Fruit fly (Drosophila melanogaster) whole organism, embryonic: ENCODE data around the gene Nf-YC.

ENCODE experiments used
- Abd-B ChIP-seq: fragments of 200-800 bp; sonication (Bioruptor generic); optimal IDR thresholded peaks from 2 replicates; lab custom pipeline; 2018; ENCODE audit warnings: missing biosample characterization, mild to moderate bottlenecking, missing genetic modification characterization, moderate library complexity
- Ada2b ChIP-seq: fragments of 200-800 bp; sonication (Bioruptor generic); IDR thresholded peaks from 2 replicates; pipeline ENCODE4 v1.3.6; 2022; ENCODE audit warnings: missing biosample characterization, missing genetic modification characterization
- Atf3 ChIP-seq: fragments of 200-800 bp; sonication (Bioruptor generic); optimal IDR thresholded peaks from 3 replicates; lab custom pipeline; 2016; ENCODE audit warnings: missing biosample characterization, missing genetic modification characterization
- Awh ChIP-seq: fragments of 200-800 bp; sonication (Bioruptor generic); IDR thresholded peaks from 2 replicates; pipeline ENCODE4, ENCODE4 v1.3.6; 2022; ENCODE audit warnings: missing biosample characterization, missing genetic modification characterization
- Bdp1 ChIP-seq: fragments of 200-800 bp; sonication (Bioruptor generic); optimal IDR thresholded peaks from 3 replicates; lab custom pipeline; 2016; ENCODE audit warnings: missing biosample characterization, missing genetic modification characterization
- CG10959 ChIP-seq: fragments of 200-800 bp; sonication (Bioruptor generic); IDR thresholded peaks from 2 replicates; pipeline ENCODE4 v1.3.6; 2022; ENCODE audit warnings: missing biosample characterization, missing genetic modification characterization
- CG10979 ChIP-seq: fragments of 200-800 bp; sonication (Bioruptor generic); optimal IDR thresholded peaks from 2 replicates; lab custom pipeline; 2018; ENCODE audit warnings: missing biosample characterization, mild to moderate bottlenecking, missing genetic modification characterization, moderate library complexity
- CG11093 ChIP-seq: fragments of 200-800 bp; sonication (Bioruptor generic); IDR thresholded peaks from 3 replicates; pipeline ENCODE4 v1.3.6; 2022; ENCODE audit warnings: missing biosample characterization, missing genetic modification characterization
- CG11398 ChIP-seq: fragments of 200-800 bp; sonication (Bioruptor generic); optimal IDR thresholded peaks from 2 replicates; lab custom pipeline; 2016; ENCODE audit warnings: missing biosample characterization, missing genetic modification characterization
- CG11456 ChIP-seq: fragments of 200-800 bp; sonication (Bioruptor generic); IDR thresholded peaks from 3 replicates; pipeline ENCODE4 v1.3.6; 2022; ENCODE audit warnings: missing biosample characterization, missing genetic modification characterization
- CG11723 ChIP-seq: fragments of 200-800 bp; sonication (Bioruptor generic); optimal IDR thresholded peaks from 2 replicates; lab custom pipeline; 2017; ENCODE audit warnings: missing biosample characterization, mild to moderate bottlenecking, missing genetic modification characterization
- CG12104 ChIP-seq: fragments of 200-800 bp; sonication (Bioruptor generic); optimal IDR thresholded peaks from 3 replicates; lab custom pipeline; 2016; ENCODE audit warnings: missing biosample characterization, missing genetic modification characterization
- CG1233 ChIP-seq: fragments of 200-800 bp; sonication (Bioruptor generic); optimal IDR thresholded peaks from 4 replicates; lab custom pipeline; 2018; ENCODE audit warnings: missing biosample characterization, mild to moderate bottlenecking, missing genetic modification characterization
- CG13123 ChIP-seq: fragments of 200-800 bp; sonication (Bioruptor generic); optimal IDR thresholded peaks from 2 replicates; lab custom pipeline; 2016; ENCODE audit warnings: missing biosample characterization, missing genetic modification characterization
- CG13424 ChIP-seq: fragments of 200-800 bp; sonication (Bioruptor generic); optimal IDR thresholded peaks from 2 replicates; lab custom pipeline; 2019; ENCODE audit warnings: missing biosample characterization, mild to moderate bottlenecking, missing genetic modification characterization, moderate library complexity
- CG14860 ChIP-seq: fragments of 200-800 bp; sonication (Bioruptor generic); IDR thresholded peaks from 3 replicates; pipeline ENCODE4 v1.3.6; 2022; ENCODE audit warnings: missing biosample characterization, missing genetic modification characterization; ENCODE audit not compliant: partially characterized antibody
- CG15269 ChIP-seq: fragments of 200-800 bp; sonication (Bioruptor generic); optimal IDR thresholded peaks from 2 replicates; lab custom pipeline; 2018; ENCODE audit warnings: missing biosample characterization, mild to moderate bottlenecking, missing genetic modification characterization, moderate library complexity
- CG16815 ChIP-seq: fragments of 200-800 bp; sonication (Bioruptor generic); optimal IDR thresholded peaks from 3 replicates; lab custom pipeline; 2017; ENCODE audit warnings: missing biosample characterization, mild to moderate bottlenecking, missing genetic modification characterization
- CG17612 ChIP-seq: fragments of 200-800 bp; sonication (Bioruptor generic); IDR thresholded peaks from 2 replicates; pipeline ENCODE4 v1.3.6; 2022; ENCODE audit warnings: missing biosample characterization, missing genetic modification characterization
- CG31388 ChIP-seq: fragments of 200-800 bp; sonication (Bioruptor generic); optimal IDR thresholded peaks from 2 replicates; lab custom pipeline; 2016; ENCODE audit warnings: missing biosample characterization, missing genetic modification characterization
- CG4328 ChIP-seq: fragments of 200-800 bp; sonication (Bioruptor generic); optimal IDR thresholded peaks from 3 replicates; lab custom pipeline; 2017; ENCODE audit warnings: missing biosample characterization, missing genetic modification reagents, missing genetic modification characterization
- CG5180 ChIP-seq: fragments of 200-800 bp; sonication (Bioruptor generic); optimal IDR thresholded peaks from 3 replicates; lab custom pipeline; 2017; ENCODE audit warnings: missing biosample characterization, missing genetic modification characterization, mild to moderate bottlenecking, moderate library complexity, missing genetic modification reagents
- CG7928 ChIP-seq: fragments of 200-800 bp; sonication (Bioruptor generic); optimal IDR thresholded peaks from 2 replicates; lab custom pipeline; 2017; ENCODE audit warnings: missing biosample characterization, mild to moderate bottlenecking, missing genetic modification characterization
- CG7987 ChIP-seq: fragments of 200-800 bp; sonication (Bioruptor generic); optimal IDR thresholded peaks from 2 replicates; lab custom pipeline; 2018; ENCODE audit warnings: missing biosample characterization, mild to moderate bottlenecking, missing genetic modification characterization, moderate library complexity
- CTCF ChIP-seq: fragments of 200-800 bp; sonication (Bioruptor generic); optimal IDR thresholded peaks from 2 replicates; lab custom pipeline; 2017; ENCODE audit warnings: missing biosample characterization, mild to moderate bottlenecking, missing genetic modification characterization, moderate library complexity
- Camta ChIP-seq: fragments of 200-800 bp; sonication (Bioruptor generic); optimal IDR thresholded peaks from 2 replicates; lab custom pipeline; 2016; ENCODE audit warnings: missing biosample characterization, missing genetic modification characterization
- H15 ChIP-seq: fragments of 200-800 bp; sonication (Bioruptor generic); IDR thresholded peaks from 3 replicates; pipeline ENCODE4 v1.3.6; 2022; ENCODE audit warnings: missing biosample characterization, missing genetic modification characterization
- HLH3B ChIP-seq: fragments of 200-800 bp; sonication (Bioruptor generic); IDR thresholded peaks from 2 replicates; pipeline ENCODE4 v1.3.6; 2022; ENCODE audit warnings: missing biosample characterization, missing genetic modification characterization
- HLH54F ChIP-seq: fragments of 200-800 bp; sonication (Bioruptor generic); optimal IDR thresholded peaks from 3 replicates; lab custom pipeline; 2016; ENCODE audit warnings: missing biosample characterization, missing genetic modification characterization
- Hr51 ChIP-seq, 2 experiments: fragments of 200-800 bp; sonication (Bioruptor generic); optimal IDR thresholded peaks; 2 replicates in 1 of 2; 3 replicates in 1 of 2; lab custom pipeline; 2016 to 2018; ENCODE audit warnings: missing biosample characterization in 2 of 2, missing genetic modification characterization in 2 of 2, mild to moderate bottlenecking in 1 of 2, moderate library complexity in 1 of 2
- Lhr ChIP-seq: fragments of 200-800 bp; sonication (Bioruptor generic); optimal IDR thresholded peaks from 3 replicates; lab custom pipeline; 2017; ENCODE audit warnings: mild to moderate bottlenecking, missing biosample characterization, missing genetic modification reagents, missing genetic modification characterization
- MTF-1 ChIP-seq: fragments of 200-800 bp; sonication (Bioruptor generic); optimal IDR thresholded peaks from 2 replicates; lab custom pipeline; 2018; ENCODE audit warnings: missing biosample characterization, mild to moderate bottlenecking, missing genetic modification characterization, borderline replicate concordance
- Sry-δ ChIP-seq: fragments of 200-800 bp; sonication (Bioruptor generic); optimal IDR thresholded peaks from 2 replicates; lab custom pipeline; 2016; ENCODE audit warnings: missing biosample characterization, missing genetic modification characterization
- Tbp ChIP-seq: fragments of >200 bp; optimal IDR thresholded peaks from 2 replicates; lab custom pipeline; 2018; ENCODE audit warnings: missing biosample characterization, missing genetic modification characterization
- Xbp1 ChIP-seq: fragments of 200-800 bp; sonication (Bioruptor generic); optimal IDR thresholded peaks from 3 replicates; lab custom pipeline; 2016; ENCODE audit warnings: missing biosample characterization, mild to moderate bottlenecking, missing genetic modification characterization
- ci ChIP-seq: fragments of 200-800 bp; sonication (Bioruptor generic); IDR thresholded peaks from 3 replicates; pipeline ENCODE4 v1.3.6; 2022; ENCODE audit warnings: missing biosample characterization, missing genetic modification characterization
- danr ChIP-seq: fragments of 200-800 bp; sonication (Bioruptor generic); IDR thresholded peaks from 2 replicates; pipeline ENCODE4 v1.3.6; 2022; ENCODE audit warnings: missing biosample characterization, missing genetic modification characterization
- fd3F ChIP-seq: fragments of 200-800 bp; sonication (Bioruptor generic); optimal IDR thresholded peaks from 2 replicates; lab custom pipeline; 2018; ENCODE audit warnings: missing biosample characterization, mild to moderate bottlenecking, missing genetic modification characterization, moderate library complexity
- fd96Cb ChIP-seq: fragments of 200-800 bp; sonication (Bioruptor generic); optimal IDR thresholded peaks from 2 replicates; lab custom pipeline; 2018; ENCODE audit warnings: missing biosample characterization, mild to moderate bottlenecking, missing genetic modification characterization, moderate library complexity
- hbn ChIP-seq: fragments of 200-800 bp; sonication (Bioruptor generic); IDR thresholded peaks from 2 replicates; pipeline ENCODE4 v1.3.6; 2022; ENCODE audit warnings: missing biosample characterization, missing genetic modification characterization; ENCODE audit not compliant: partially characterized antibody
- lilli ChIP-seq: fragments of 200-800 bp; sonication (Bioruptor generic); optimal IDR thresholded peaks from 3 replicates; lab custom pipeline; 2016; ENCODE audit warnings: missing biosample characterization, missing genetic modification characterization
- pnt ChIP-seq: fragments of 200-800 bp; sonication (Bioruptor generic); optimal IDR thresholded peaks from 3 replicates; lab custom pipeline; 2016; ENCODE audit warnings: missing biosample characterization, missing genetic modification characterization
- pros ChIP-seq: fragments of 200-800 bp; sonication (Bioruptor generic); optimal IDR thresholded peaks from 3 replicates; lab custom pipeline; 2019; ENCODE audit warnings: missing biosample characterization, mild to moderate bottlenecking, missing genetic modification characterization, moderate library complexity
- pum ChIP-seq: fragments of 200-800 bp; sonication (Bioruptor generic); optimal IDR thresholded peaks from 2 replicates; lab custom pipeline; 2016; ENCODE audit warnings: missing biosample characterization, missing genetic modification characterization
- rib ChIP-seq: fragments of 200-800 bp; sonication (Bioruptor generic); IDR thresholded peaks from 2 replicates; pipeline ENCODE4 v1.3.6; 2022; ENCODE audit warnings: missing biosample characterization, missing genetic modification characterization
- slbo ChIP-seq: fragments of 200-800 bp; sonication (Bioruptor generic); IDR thresholded peaks from 2 replicates; pipeline ENCODE4 v1.3.6; 2022; ENCODE audit warnings: missing biosample characterization, missing genetic modification characterization
- so ChIP-seq: fragments of 200-800 bp; sonication (Bioruptor generic); IDR thresholded peaks from 3 replicates; pipeline ENCODE4 v1.3.6; 2022; ENCODE audit warnings: missing biosample characterization, missing genetic modification characterization
- ssp ChIP-seq: fragments of 200-800 bp; sonication (Bioruptor generic); IDR thresholded peaks from 2 replicates; pipeline ENCODE4 v1.3.6; 2022; ENCODE audit warnings: missing biosample characterization, missing genetic modification characterization
- vnd ChIP-seq: fragments of 200-800 bp; sonication (Bioruptor generic); IDR thresholded peaks from 3 replicates; pipeline ENCODE4 v1.3.6; 2022; ENCODE audit warnings: missing biosample characterization, missing genetic modification characterization; ENCODE audit not compliant: partially characterized antibody
- zf30C ChIP-seq: fragments of 200-800 bp; sonication (Bioruptor generic); optimal IDR thresholded peaks from 3 replicates; lab custom pipeline; 2018; ENCODE audit warnings: missing biosample characterization, mild to moderate bottlenecking, missing genetic modification characterization

Gene Nf-YC

dm6 chrX:6859756-6860412 lies 39.2 kb upstream of the Nf-YC start (continued):
- TF ChIP-seq H15 (GFP tag; lab: Robert Waterston, UW), result peak; percentile 69; the same call in 2 of the 3 replicates
- no peak for TF ChIP-seq Tbp (GFP tag; lab: Kevin White, UChicago)
- peak; percentile 20 for TF ChIP-seq CG11723
- TF ChIP-seq CG13424 (tag; lab: Kevin White, UChicago), result peak; percentile 42
- peak; percentile 90 for TF ChIP-seq lilli (GFP tag; lab: Kevin White, UChicago)
- 0 out of 3 replicates have a peak, but pooled peaks have one; percentile 30 for TF ChIP-seq so
- TF ChIP-seq Lhr (GFP tag; lab: Kevin White, UChicago), result no peak
- no peak for TF ChIP-seq CG14860 (GFP tag; lab: Robert Waterston, UW)
- peak; percentile 20 for TF ChIP-seq CG7928 (GFP tag; lab: Kevin White, UChicago)
- no peak for TF ChIP-seq MTF-1 (GFP tag; lab: Kevin White, UChicago)
- TF ChIP-seq vnd (GFP tag; lab: Robert Waterston, UW), result no peak
- peak; percentile 84 for TF ChIP-seq pnt (GFP tag; lab: Kevin White, UChicago)
- TF ChIP-seq hbn (GFP tag; lab: Robert Waterston, UW), result no peak
- TF ChIP-seq CG10959 (GFP tag; lab: Robert Waterston, UW), result no peak
- TF ChIP-seq Bdp1 (GFP tag; lab: Kevin White, UChicago), result no peak
- peak; percentile 80 for TF ChIP-seq pum (GFP tag; lab: Kevin White, UChicago)
- 0 out of 2 replicates have a peak, but pooled peaks have one; percentile 30 for TF ChIP-seq CG17612 (GFP tag; lab: Robert Waterston, UW)
- peak; percentile 75 for TF ChIP-seq CG4328 (GFP tag; lab: Kevin White, UChicago)
- TF ChIP-seq fd3F, result no peak
- TF ChIP-seq rib (GFP tag; lab: Robert Waterston, UW), result 0 out of 2 replicates have a peak, but pooled peaks have one; percentile 21
- peak; percentile 80 for TF ChIP-seq Camta
- peak; percentile 73 for TF ChIP-seq Awh (GFP tag; lab: Robert Waterston, UW)
- TF ChIP-seq CG1233 (GFP tag; lab: Kevin White, UChicago), result peak; percentile 23
- peak; percentile 23 for TF ChIP-seq CG7987
- TF ChIP-seq zf30C (GFP tag; lab: Kevin White, UChicago), result no peak
- TF ChIP-seq CG15269 (tag; lab: Kevin White, UChicago), result peak; percentile 59
- TF ChIP-seq CG11456 (GFP tag; lab: Robert Waterston, UW), result peak; percentile 79
- peak; percentile 86 for TF ChIP-seq CG10979 (tag; lab: Kevin White, UChicago)
- peak; percentile 28 for TF ChIP-seq HLH54F
- TF ChIP-seq CG31388 (GFP tag; lab: Kevin White, UChicago), result peak; percentile 45
- peak; percentile 45 for TF ChIP-seq CG11398 (GFP tag; lab: Kevin White, UChicago)
- TF ChIP-seq Hr51 (GFP tag; optimal IDR thresholded peaks at IDR 0.05; lab: Kevin White, UChicago), result peak in 1 of 2 experiments; percentile 63
- TF ChIP-seq Abd-B (GFP tag; lab: Kevin White, UChicago), result no peak
- TF ChIP-seq Xbp1 (GFP tag; lab: Kevin White, UChicago), result no peak
- TF ChIP-seq Ada2b, result peak; percentile 49
- peak; percentile 82 for TF ChIP-seq HLH3B
- no peak for TF ChIP-seq pros (GFP tag; lab: Kevin White, UChicago)
- TF ChIP-seq CTCF (GFP tag; lab: Kevin White, UChicago), result peak; percentile 35
- TF ChIP-seq CG5180, result peak; percentile 64
- no peak for TF ChIP-seq Atf3 (GFP tag; lab: Kevin White, UChicago)
- TF ChIP-seq ci (GFP tag; lab: Robert Waterston, UW), result peak; percentile 31; the same call in 1 of the 3 replicates
- TF ChIP-seq fd96Cb (tag; lab: Kevin White, UChicago), result peak; percentile 87
- TF ChIP-seq CG12104 (GFP tag; lab: Kevin White, UChicago), result peak; percentile 86
- TF ChIP-seq slbo (GFP tag; lab: Robert Waterston, UW), result peak; percentile 39
- peak; percentile 75 for TF ChIP-seq CG11093
- peak; percentile 69 for TF ChIP-seq ssp (GFP tag; lab: Robert Waterston, UW)
- no peak for TF ChIP-seq CG13123 (GFP tag; lab: Kevin White, UChicago)
- peak; percentile 39 for TF ChIP-seq Sry-δ (GFP tag; lab: Kevin White, UChicago)
- peak; percentile 57 for TF ChIP-seq danr
- TF ChIP-seq CG16815, result no peak
